Worm (Caenorhabditis elegans): ENCODE results near the gene dcaf-1.

- no peak for TF ChIP-seq dao-5 (tag; optimal IDR thresholded peaks at IDR 0.05)
- TF ChIP-seq him-1 (tag; optimal IDR thresholded peaks at IDR 0.05), result no peak
- TF ChIP-seq W03F9.2 (tag; optimal IDR thresholded peaks at IDR 0.05), result no peak
These were observed 10.0 kb upstream of the dcaf-1 start for ce11 chrIV:9716490-9716889.

Data from whole organism, L4/young adult.